Fruit fly (Drosophila melanogaster) whole organism, embryonic: ENCODE results near the gene prtp.

Experiments used
- CG16779 ChIP-seq: fragments of 200-800 bp; sonication (Bioruptor generic); IDR thresholded peaks from 2 replicates; pipeline ENCODE4 v1.3.6; 2022; ENCODE audit warnings: missing biosample characterization, missing genetic modification characterization
- CG2199 ChIP-seq: fragments of 200-800 bp; sonication (Bioruptor generic); IDR thresholded peaks from 3 replicates; pipeline ENCODE4 v1.3.6; 2022; ENCODE audit warnings: missing biosample characterization, missing genetic modification characterization
- D19A ChIP-seq: fragments of 200-800 bp; optimal IDR thresholded peaks from 3 replicates; lab custom pipeline; 2019; ENCODE audit warnings: missing biosample characterization, mild to moderate bottlenecking, missing genetic modification characterization, moderate library complexity
- Lpt ChIP-seq: fragments of >200 bp; optimal IDR thresholded peaks from 2 replicates; lab custom pipeline; 2018; ENCODE audit warnings: missing biosample characterization, missing genetic modification characterization
- cad ChIP-seq: fragments of >200 bp; optimal IDR thresholded peaks from 2 replicates; lab custom pipeline; 2017; ENCODE audit warnings: missing biosample characterization, missing genetic modification characterization
- nerfin-2 ChIP-seq: fragments of 200-800 bp; sonication (Bioruptor generic); IDR thresholded peaks from 2 replicates; pipeline ENCODE4 v1.3.6; 2022; ENCODE audit warnings: missing biosample characterization, missing genetic modification characterization; ENCODE audit not compliant: partially characterized antibody
- pzg ChIP-seq: fragments of 200-800 bp; sonication (Bioruptor generic); optimal IDR thresholded peaks from 3 replicates; lab custom pipeline; 2018; ENCODE audit warnings: missing biosample characterization, mild to moderate bottlenecking, missing genetic modification characterization, moderate library complexity
- vvl ChIP-seq: fragments of 200-800 bp; sonication (Bioruptor generic); IDR thresholded peaks from 2 replicates; pipeline ENCODE4 v1.3.6; 2022; ENCODE audit warnings: missing biosample characterization, missing genetic modification characterization

DNA sequence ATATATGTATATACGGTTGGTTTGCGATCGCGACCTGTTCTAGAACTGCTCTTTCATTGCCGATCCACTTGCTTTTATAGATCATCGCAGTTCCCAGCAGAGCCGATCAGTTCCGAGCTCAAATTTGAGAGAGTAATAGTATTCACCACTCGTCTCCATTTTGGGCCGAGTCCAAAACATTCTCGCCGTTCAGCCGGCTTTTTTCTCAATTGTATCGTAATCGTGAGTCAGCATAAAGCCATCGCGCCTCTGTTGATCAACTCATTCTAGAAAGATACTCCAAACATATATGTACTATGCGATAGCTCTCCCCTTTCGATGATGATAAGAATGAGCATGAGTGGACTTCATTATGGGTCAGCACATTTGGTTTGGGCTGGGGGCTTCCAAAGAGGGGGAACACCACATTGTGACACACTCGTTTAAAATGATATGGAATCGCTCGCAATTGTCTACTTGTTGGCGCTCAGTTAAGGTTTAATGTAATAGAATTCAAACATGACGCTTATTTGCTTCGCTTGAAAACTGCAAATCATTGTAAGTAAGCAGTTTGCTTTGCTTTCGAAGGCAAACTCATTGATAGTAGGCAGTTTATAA, 48.1 kb downstream of the prtp start, which contains the start of gene CG9360:
- no peak for TF ChIP-seq nerfin-2 (GFP tag; lab: Robert Waterston, UW)
- no peak for TF ChIP-seq CG2199 (GFP tag; lab: Robert Waterston, UW)
- TF ChIP-seq vvl (GFP tag; lab: Robert Waterston, UW) = no peak
- no peak for TF ChIP-seq CG16779 (GFP tag; lab: Robert Waterston, UW)
- no peak for TF ChIP-seq cad (GFP tag; lab: Kevin White, UChicago)
- TF ChIP-seq Lpt = no peak
- TF ChIP-seq pzg (GFP tag; lab: Kevin White, UChicago) = no peak
- no peak for TF ChIP-seq D19A (tag; lab: Kevin White, UChicago)
